Fruit fly (Drosophila melanogaster) whole organism, embryonic: Measurements from ENCODE around the gene tbrd-1.
A peak's percentile ranks its signal among the peaks of the same experiment; 100 is the strongest.

Source experiments
- Ada2b ChIP-seq: fragments of 200-800 bp; sonication (Bioruptor generic); IDR thresholded peaks from 2 replicates; pipeline ENCODE4 v1.3.6; 2022; ENCODE audit warnings: missing biosample characterization, missing genetic modification characterization
- Aef1 ChIP-seq: fragments of 200-800 bp; sonication (Bioruptor generic); IDR thresholded peaks from 3 replicates; pipeline ENCODE4 v1.3.6; 2022; ENCODE audit warnings: missing biosample characterization, missing genetic modification characterization
- CG10321 ChIP-seq: fragments of 200-800 bp; sonication (Bioruptor generic); IDR thresholded peaks from 2 replicates; pipeline ENCODE4 v1.3.6; 2022; ENCODE audit warnings: missing biosample characterization, missing genetic modification characterization
- CG11504 ChIP-seq: fragments of 200-800 bp; sonication (Bioruptor generic); optimal IDR thresholded peaks from 3 replicates; lab custom pipeline; 2019; ENCODE audit warnings: missing biosample characterization, mild to moderate bottlenecking, missing genetic modification characterization, moderate library complexity
- CG1233 ChIP-seq: fragments of 200-800 bp; sonication (Bioruptor generic); optimal IDR thresholded peaks from 4 replicates; lab custom pipeline; 2018; ENCODE audit warnings: missing biosample characterization, mild to moderate bottlenecking, missing genetic modification characterization
- CG15269 ChIP-seq: fragments of 200-800 bp; sonication (Bioruptor generic); optimal IDR thresholded peaks from 2 replicates; lab custom pipeline; 2018; ENCODE audit warnings: missing biosample characterization, mild to moderate bottlenecking, missing genetic modification characterization, moderate library complexity
- CG17829 ChIP-seq: fragments of 200-800 bp; optimal IDR thresholded peaks from 2 replicates; lab custom pipeline; 2019; ENCODE audit warnings: missing biosample characterization, mild to moderate bottlenecking, missing genetic modification characterization, moderate library complexity
- CG31365 ChIP-seq: fragments of 200-800 bp; sonication (Bioruptor generic); optimal IDR thresholded peaks from 2 replicates; lab custom pipeline; 2018; ENCODE audit warnings: missing biosample characterization, mild to moderate bottlenecking, missing genetic modification characterization
- CG31441 ChIP-seq: fragments of 200-800 bp; sonication (Bioruptor generic); IDR thresholded peaks from 2 replicates; pipeline ENCODE4 v1.3.6; 2022; ENCODE audit warnings: missing biosample characterization, missing genetic modification characterization
- CG3281 ChIP-seq: fragments of 200-800 bp; sonication (Bioruptor generic); optimal IDR thresholded peaks from 3 replicates; lab custom pipeline; 2017; ENCODE audit warnings: missing biosample characterization, mild to moderate bottlenecking, missing genetic modification characterization
- CG3838 ChIP-seq: fragments of 200-800 bp; sonication (Bioruptor generic); optimal IDR thresholded peaks from 3 replicates; lab custom pipeline; 2016; ENCODE audit warnings: missing biosample characterization, missing genetic modification characterization
- CG4282 ChIP-seq: fragments of 200-800 bp; sonication (Bioruptor generic); optimal IDR thresholded peaks from 2 replicates; lab custom pipeline; 2016; ENCODE audit warnings: missing biosample characterization, missing genetic modification characterization
- CG6683 ChIP-seq: fragments of 200-800 bp; sonication (Bioruptor generic); optimal IDR thresholded peaks from 2 replicates; lab custom pipeline; 2017; ENCODE audit warnings: missing biosample characterization, mild to moderate bottlenecking, missing genetic modification characterization, missing genetic modification reagents
- CG7357 ChIP-seq: fragments of 200-800 bp; sonication (Bioruptor generic); IDR thresholded peaks from 3 replicates; pipeline ENCODE4 v1.3.6; 2022; ENCODE audit warnings: missing biosample characterization, missing genetic modification characterization
- CG8290 ChIP-seq, 3 experiments: fragments of 200-800 bp; sonication (Bioruptor generic); optimal IDR thresholded peaks; 2 replicates each; lab custom pipeline; 2016 to 2019; ENCODE audit warnings: missing biosample characterization in 3 of 3, missing genetic modification characterization in 3 of 3, mild to moderate bottlenecking in 2 of 3, moderate library complexity in 1 of 3
- CG8924 ChIP-seq: fragments of 200-800 bp; optimal IDR thresholded peaks from 3 replicates; lab custom pipeline; 2019; ENCODE audit warnings: missing biosample characterization, mild to moderate bottlenecking, missing genetic modification characterization, moderate library complexity
- CG9215 ChIP-seq: fragments of 200-800 bp; sonication (Bioruptor generic); IDR thresholded peaks from 2 replicates; pipeline ENCODE4 v1.3.6; 2022; ENCODE audit warnings: missing biosample characterization, missing genetic modification characterization
- CG9797 ChIP-seq: fragments of 200-800 bp; sonication (Bioruptor generic); optimal IDR thresholded peaks from 3 replicates; lab custom pipeline; 2018; ENCODE audit warnings: missing biosample characterization, mild to moderate bottlenecking, missing genetic modification characterization
- CG9876 ChIP-seq: fragments of 200-800 bp; sonication (Bioruptor generic); optimal IDR thresholded peaks from 2 replicates; lab custom pipeline; 2016; ENCODE audit warnings: missing biosample characterization, missing genetic modification characterization
- CTCF ChIP-seq: fragments of 200-800 bp; sonication (Bioruptor generic); optimal IDR thresholded peaks from 2 replicates; lab custom pipeline; 2017; ENCODE audit warnings: missing biosample characterization, mild to moderate bottlenecking, missing genetic modification characterization, moderate library complexity
- Doc3 ChIP-seq: fragments of 200-800 bp; sonication (Bioruptor generic); IDR thresholded peaks from 3 replicates; pipeline ENCODE4 v1.3.6; 2022; ENCODE audit warnings: missing biosample characterization, missing genetic modification characterization; ENCODE audit not compliant: partially characterized antibody
- H2.0 ChIP-seq: fragments of 200-800 bp; sonication (Bioruptor generic); IDR thresholded peaks from 2 replicates; pipeline ENCODE4 v1.3.6; 2022; ENCODE audit warnings: missing biosample characterization, missing genetic modification characterization
- MBD-R2 ChIP-seq: fragments of 200-800 bp; sonication (Bioruptor generic); IDR thresholded peaks from 2 replicates; pipeline ENCODE4 v1.3.6; 2022; ENCODE audit warnings: missing biosample characterization, missing genetic modification characterization
- Mad ChIP-seq: fragments of 200-800 bp; sonication (Bioruptor generic); optimal IDR thresholded peaks from 2 replicates; lab custom pipeline; 2016; ENCODE audit warnings: missing biosample characterization, missing genetic modification characterization
- Nf-YA ChIP-seq: fragments of 200-800 bp; sonication (Bioruptor generic); IDR thresholded peaks from 2 replicates; pipeline ENCODE4 v1.3.6; 2022; ENCODE audit warnings: missing biosample characterization, missing genetic modification characterization
- Oaz ChIP-seq: fragments of 200-800 bp; sonication (Bioruptor generic); IDR thresholded peaks from 2 replicates; pipeline ENCODE4 v1.3.6; 2022; ENCODE audit warnings: missing biosample characterization, missing genetic modification characterization
- PHDP ChIP-seq: fragments of 200-800 bp; sonication (Bioruptor generic); optimal IDR thresholded peaks from 3 replicates; lab custom pipeline; 2018; ENCODE audit warnings: missing biosample characterization, mild to moderate bottlenecking, missing genetic modification characterization, moderate library complexity
- Rfx ChIP-seq: fragments of 200-800 bp; sonication (Bioruptor generic); IDR thresholded peaks from 2 replicates; pipeline ENCODE4 v1.3.6; 2022; ENCODE audit warnings: missing biosample characterization, missing genetic modification characterization
- Ssrp ChIP-seq: fragments of 200-800 bp; sonication (Bioruptor generic); optimal IDR thresholded peaks from 2 replicates; lab custom pipeline; 2018; ENCODE audit warnings: missing biosample characterization, mild to moderate bottlenecking, missing genetic modification characterization, moderate library complexity
- Stat92E ChIP-seq, 3 experiments: fragments of >200 bp in 2 of 3; fragments of 200-800 bp in 1 of 3; sonication (Bioruptor generic) in 1 of 3; optimal IDR thresholded peaks; 2 replicates each; lab custom pipeline; 2017 to 2019; ENCODE audit warnings: missing biosample characterization in 3 of 3, missing genetic modification characterization in 3 of 3, mild to moderate bottlenecking in 1 of 3, moderate library complexity in 1 of 3
- az2 ChIP-seq: fragments of 200-800 bp; sonication (Bioruptor generic); optimal IDR thresholded peaks from 3 replicates; lab custom pipeline; 2016; ENCODE audit warnings: missing biosample characterization, missing genetic modification characterization
- bcd ChIP-seq: fragments of 200-800 bp; sonication (Bioruptor generic); optimal IDR thresholded peaks from 2 replicates; lab custom pipeline; 2017; ENCODE audit warnings: missing biosample characterization, mild to moderate bottlenecking, missing genetic modification characterization
- bsh ChIP-seq, 2 experiments: fragments of 200-800 bp; sonication (Bioruptor generic); optimal IDR thresholded peaks; 2 replicates each; lab custom pipeline; 2017 to 2018; ENCODE audit warnings: mild to moderate bottlenecking in 2 of 2, missing biosample characterization in 2 of 2, missing genetic modification characterization in 2 of 2, moderate library complexity in 1 of 2
- corto ChIP-seq: fragments of 200-800 bp; sonication (Bioruptor generic); optimal IDR thresholded peaks from 2 replicates; lab custom pipeline; 2016; ENCODE audit warnings: missing biosample characterization, mild to moderate bottlenecking, missing genetic modification characterization, moderate library complexity
- dm ChIP-seq: fragments of 200-800 bp; sonication (Bioruptor generic); optimal IDR thresholded peaks from 3 replicates; lab custom pipeline; 2016; ENCODE audit warnings: missing biosample characterization, missing genetic modification characterization
- eyg ChIP-seq: fragments of 200-800 bp; sonication (Bioruptor generic); optimal IDR thresholded peaks from 3 replicates; lab custom pipeline; 2016; ENCODE audit warnings: missing biosample characterization, missing genetic modification characterization
- gcm ChIP-seq: fragments of 200-800 bp; sonication (Bioruptor generic); optimal IDR thresholded peaks from 2 replicates; lab custom pipeline; 2019; ENCODE audit warnings: missing biosample characterization, mild to moderate bottlenecking, missing genetic modification characterization, moderate library complexity
- klu ChIP-seq: fragments of 200-800 bp; sonication (Bioruptor generic); IDR thresholded peaks from 2 replicates; pipeline ENCODE4 v1.3.6; 2022; ENCODE audit warnings: missing biosample characterization, missing genetic modification characterization
- lmd ChIP-seq: fragments of 200-800 bp; sonication (Bioruptor generic); IDR thresholded peaks from 2 replicates; pipeline ENCODE4 v1.3.6; 2022; ENCODE audit warnings: missing biosample characterization, missing genetic modification characterization
- lola ChIP-seq, 3 experiments: fragments of >200 bp in 2 of 3; fragments of 200-800 bp in 1 of 3; sonication (Bioruptor generic) in 1 of 3; optimal IDR thresholded peaks; 2 replicates each; lab custom pipeline; 2017 to 2019; ENCODE audit warnings: missing biosample characterization in 3 of 3, missing genetic modification characterization in 3 of 3, mild to moderate bottlenecking in 1 of 3, moderate library complexity in 1 of 3
- lov ChIP-seq, 2 experiments: fragments of 200-800 bp in 1 of 2; fragments of >200 bp in 1 of 2; sonication (Bioruptor generic) in 1 of 2; IDR thresholded peaks in 1 of 2; optimal IDR thresholded peaks in 1 of 2; 2 replicates in 1 of 2; 3 replicates in 1 of 2; pipeline versions ENCODE4 v1.3.6 to Lab custom; 2017 to 2022; ENCODE audit warnings: missing biosample characterization in 1 of 2, missing genetic modification characterization in 1 of 2
- nmo ChIP-seq: fragments of 200-800 bp; sonication (Bioruptor generic); optimal IDR thresholded peaks from 2 replicates; lab custom pipeline; 2018; ENCODE audit warnings: missing biosample characterization, mild to moderate bottlenecking, missing genetic modification characterization, moderate library complexity
- nom ChIP-seq: fragments of 200-800 bp; sonication (Bioruptor generic); optimal IDR thresholded peaks from 2 replicates; lab custom pipeline; 2017; ENCODE audit warnings: missing biosample characterization, missing genetic modification characterization, mild to moderate bottlenecking, moderate library complexity, missing genetic modification reagents
- onecut ChIP-seq: fragments of 200-800 bp; sonication (Bioruptor generic); IDR thresholded peaks from 2 replicates; pipeline ENCODE4 v1.3.6; 2022; ENCODE audit warnings: missing biosample characterization, missing genetic modification characterization
- pfk ChIP-seq: fragments of 200-800 bp; sonication (Bioruptor generic); optimal IDR thresholded peaks from 2 replicates; lab custom pipeline; 2018; ENCODE audit warnings: missing biosample characterization, mild to moderate bottlenecking, missing genetic modification characterization, moderate library complexity
- ro ChIP-seq: fragments of 200-800 bp; sonication (Bioruptor generic); IDR thresholded peaks from 2 replicates; pipeline ENCODE4 v1.3.6; 2022; ENCODE audit warnings: missing biosample characterization, missing genetic modification characterization
- so ChIP-seq: fragments of 200-800 bp; sonication (Bioruptor generic); IDR thresholded peaks from 3 replicates; pipeline ENCODE4 v1.3.6; 2022; ENCODE audit warnings: missing biosample characterization, missing genetic modification characterization
- sug ChIP-seq: fragments of 200-800 bp; optimal IDR thresholded peaks from 2 replicates; lab custom pipeline; 2019; ENCODE audit warnings: missing biosample characterization, mild to moderate bottlenecking, missing genetic modification characterization, moderate library complexity
- tgo ChIP-seq: fragments of 200-800 bp; sonication (Bioruptor generic); IDR thresholded peaks from 3 replicates; pipeline ENCODE4 v1.3.6; 2022; ENCODE audit warnings: missing biosample characterization, missing genetic modification characterization
- vvl ChIP-seq: fragments of 200-800 bp; sonication (Bioruptor generic); IDR thresholded peaks from 2 replicates; pipeline ENCODE4 v1.3.6; 2022; ENCODE audit warnings: missing biosample characterization, missing genetic modification characterization

Gene tbrd-1

dm6 chr3R:23909347-23909862, 16.0 kb upstream of the tbrd-1 start (continued):
- TF ChIP-seq CG8924 (tag; lab: Kevin White, UChicago) = no peak
- no peak for TF ChIP-seq tgo (GFP tag; lab: Robert Waterston, UW)
- TF ChIP-seq CG31441 (GFP tag; lab: Robert Waterston, UW) = 0 out of 2 replicates have a peak, but pooled peaks have one; percentile 32
- peak; percentile 31 for TF ChIP-seq nom (GFP tag; lab: Kevin White, UChicago)
- no peak for TF ChIP-seq Oaz
- peak in 1 of 2 experiments; percentile 42 for TF ChIP-seq bsh (GFP tag; optimal IDR thresholded peaks at IDR 0.05; lab: Kevin White, UChicago)
- no peak for TF ChIP-seq dm (GFP tag; lab: Kevin White, UChicago)
- no peak for TF ChIP-seq Mad (GFP tag; lab: Kevin White, UChicago)
- TF ChIP-seq Aef1 = no peak
- no peak for TF ChIP-seq CG9876
- no peak for TF ChIP-seq corto
- TF ChIP-seq CG17829 (tag; lab: Kevin White, UChicago) = no peak
- TF ChIP-seq lmd (GFP tag; lab: Robert Waterston, UW) = no peak
- no peak for TF ChIP-seq CG8290 (GFP tag; optimal IDR thresholded peaks at IDR 0.05; lab: Kevin White, UChicago)
- peak in 1 of 2 experiments; percentile 52 for TF ChIP-seq CG8290 (tag; optimal IDR thresholded peaks at IDR 0.05; lab: Kevin White, UChicago)
- no peak for TF ChIP-seq CG3838 (GFP tag; lab: Kevin White, UChicago)
- no peak for TF ChIP-seq CG4282 (GFP tag; lab: Kevin White, UChicago)
- TF ChIP-seq Rfx (GFP tag; lab: Robert Waterston, UW) = no peak; the same call in 1 of the 2 replicates
- TF ChIP-seq sug (tag; lab: Kevin White, UChicago) = no peak
- TF ChIP-seq PHDP (tag; lab: Kevin White, UChicago) = peak; percentile 63
- no peak for TF ChIP-seq Nf-YA (GFP tag; lab: Robert Waterston, UW)
- no peak for TF ChIP-seq Ada2b (GFP tag; lab: Robert Waterston, UW)
- no peak for TF ChIP-seq CG9215 (GFP tag; lab: Robert Waterston, UW)
- no peak for TF ChIP-seq Doc3
- no peak for TF ChIP-seq vvl (GFP tag; lab: Robert Waterston, UW)
- peak; percentile 14 for TF ChIP-seq CG3281 (GFP tag; lab: Kevin White, UChicago)
- peak; percentile 11 for TF ChIP-seq az2 (GFP tag; lab: Kevin White, UChicago)
- TF ChIP-seq ro = no peak
- TF ChIP-seq eyg (GFP tag; lab: Kevin White, UChicago) = peak; percentile 19
- no peak for TF ChIP-seq bcd
- no peak for TF ChIP-seq pfk (GFP tag; lab: Kevin White, UChicago)
- no peak for TF ChIP-seq Stat92E (GFP tag; optimal IDR thresholded peaks at IDR 0.05; lab: Kevin White, UChicago)
- no peak for TF ChIP-seq H2.0 (GFP tag; lab: Robert Waterston, UW)
- 0 out of 2 replicates have a peak, but pooled peaks have one; percentile 13 for TF ChIP-seq CG10321 (GFP tag; lab: Robert Waterston, UW)
- no peak for TF ChIP-seq Ssrp
- TF ChIP-seq so (GFP tag; lab: Robert Waterston, UW) = peak; percentile 37; the same call in 2 of the 3 replicates
- TF ChIP-seq CG31365 (tag; lab: Kevin White, UChicago) = no peak
- no peak for TF ChIP-seq CTCF (GFP tag; lab: Kevin White, UChicago)
- TF ChIP-seq CG6683 (GFP tag; lab: Kevin White, UChicago) = no peak
- TF ChIP-seq lola (GFP tag; optimal IDR thresholded peaks at IDR 0.05; lab: Kevin White, UChicago) = no peak
- TF ChIP-seq onecut = peak; percentile 39
- TF ChIP-seq CG9797 (GFP tag; lab: Kevin White, UChicago) = no peak
- TF ChIP-seq CG7357 (GFP tag; lab: Robert Waterston, UW) = no peak
- peak; percentile 10 for TF ChIP-seq gcm (GFP tag; lab: Kevin White, UChicago)
- TF ChIP-seq lov (optimal IDR thresholded peaks at IDR 0.05; lab: Kevin White, UChicago) = no peak
- TF ChIP-seq lov (GFP tag; IDR thresholded peaks at IDR 0.05; lab: Robert Waterston, UW) = no peak
- no peak for TF ChIP-seq nmo (GFP tag; lab: Kevin White, UChicago)
- TF ChIP-seq CG11504 = peak; percentile 44
- peak; percentile 38 for TF ChIP-seq CG1233
- no peak for TF ChIP-seq MBD-R2 (GFP tag; lab: Robert Waterston, UW)
- peak; percentile 75 for TF ChIP-seq CG15269 (tag; lab: Kevin White, UChicago)
- TF ChIP-seq klu (GFP tag; lab: Robert Waterston, UW) = no peak
